6 worm cellular contexts compared by ENCODE assay signal in the genomic region with DNA sequence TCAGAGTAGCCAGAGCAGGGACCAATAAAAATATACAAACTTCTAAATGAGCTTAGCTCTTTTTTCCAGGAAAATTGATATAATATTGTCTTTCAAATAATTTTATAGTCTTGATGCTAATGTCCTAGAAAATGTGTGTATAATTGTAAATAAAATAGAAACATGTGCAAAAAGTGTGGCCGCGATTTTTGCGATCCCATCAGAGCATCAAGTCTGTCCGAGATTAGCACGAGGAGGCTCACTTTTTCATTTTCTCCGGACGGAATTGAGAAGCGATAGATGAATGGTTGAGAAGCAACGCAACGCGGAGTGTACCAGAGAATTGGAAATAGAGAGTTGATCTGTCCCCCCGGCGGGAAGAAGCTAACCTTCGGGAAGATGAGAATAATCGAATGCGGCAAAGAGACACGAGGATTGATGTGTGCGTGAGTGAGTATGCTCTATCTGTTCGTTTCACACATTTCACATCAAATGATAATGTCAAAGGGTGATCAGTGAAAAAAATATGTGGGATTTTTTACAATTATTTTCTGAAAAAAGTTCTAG.
TF ChIP-seq lines count a peak whose summit lies in the region.

No protein-coding gene starts in this region.

TF ChIP-seq in whole organism, L1 larva, 84 proteins besides CTCF, POLR2A, EP300 and RAD21:
- no peak for TF ChIP-seq sup-37 (GFP tag; optimal IDR thresholded peaks at IDR 0.05; lab: Kevin White, UChicago)
- TF ChIP-seq ets-5 (GFP tag; IDR thresholded peaks at IDR 0.05; lab: Robert Waterston, UW), result no peak
- TF ChIP-seq nhr-71 (tag; optimal IDR thresholded peaks at IDR 0.05; lab: Kevin White, UChicago), result peak; percentile 33
- peak; percentile 34 for TF ChIP-seq rnt-1 (tag; optimal IDR thresholded peaks at IDR 0.05; lab: Kevin White, UChicago)
- peak; percentile 46 for TF ChIP-seq lin-14 (GFP tag; optimal IDR thresholded peaks at IDR 0.05; lab: Kevin White, UChicago)
- no peak for TF ChIP-seq nhr-85 (tag; lab: Kevin White, UChicago)
- peak in 1 of 2 experiments; percentile 26 for TF ChIP-seq mdl-1 (tag; optimal IDR thresholded peaks at IDR 0.05; lab: Kevin White, UChicago)
- no peak for TF ChIP-seq unc-130 (tag; optimal IDR thresholded peaks at IDR 0.05; lab: Kevin White, UChicago)
- TF ChIP-seq fkh-4 (tag; optimal IDR thresholded peaks at IDR 0.05; lab: Kevin White, UChicago; ENCODE audit: borderline replicate concordance), result peak; percentile 36
- peak; percentile 18 for TF ChIP-seq snu-23 (GFP tag; optimal IDR thresholded peaks at IDR 0.05; lab: Kevin White, UChicago)
- TF ChIP-seq dsc-1 (tag; optimal IDR thresholded peaks at IDR 0.05; lab: Kevin White, UChicago), result peak; percentile 92
- TF ChIP-seq mab-9 (GFP tag; IDR thresholded peaks at IDR 0.05; lab: Robert Waterston, UW), result no peak
- no peak for TF ChIP-seq lir-3 (tag; optimal IDR thresholded peaks at IDR 0.05; lab: Kevin White, UChicago; ENCODE audit: poor library complexity)

TF ChIP-seq in whole organism, L2 larva, 48 proteins besides CTCF, POLR2A, EP300 and RAD21:
- TF ChIP-seq nhr-129 (tag; optimal IDR thresholded peaks at IDR 0.05; lab: Kevin White, UChicago) (peak; percentile 37), F13H6.1 (tag; optimal IDR thresholded peaks at IDR 0.05; lab: Kevin White, UChicago) (peak; percentile 29), lin-13 (GFP tag; optimal IDR thresholded peaks at IDR 0.05; lab: Kevin White, UChicago) (peak; percentile 30), gmeb-1 (tag; optimal IDR thresholded peaks at IDR 0.05; lab: Kevin White, UChicago) (no peak), blmp-1 (tag; optimal IDR thresholded peaks at IDR 0.05; lab: Kevin White, UChicago; ENCODE audit: insufficient read depth) (no peak), sma-9 (GFP tag; optimal IDR thresholded peaks at IDR 0.05; lab: Kevin White, UChicago) (peak; percentile 29), sma-9 (tag; optimal IDR thresholded peaks at IDR 0.05; lab: Kevin White, UChicago) (no peak), sem-4 (tag; optimal IDR thresholded peaks at IDR 0.05; lab: Kevin White, UChicago) (no peak)
TF ChIP-seq in whole organism, L2 larva: peak in this region for 4.

TF ChIP-seq in whole organism, L3 larva, 47 proteins besides CTCF, POLR2A, EP300 and RAD21:
- TF ChIP-seq nfya-1 (tag; optimal IDR thresholded peaks at IDR 0.05; lab: Kevin White, UChicago; ENCODE audit: insufficient read depth), result peak; percentile 24
- no peak for TF ChIP-seq hmg-11 (tag; optimal IDR thresholded peaks at IDR 0.05; lab: Kevin White, UChicago)
- no peak for TF ChIP-seq fkh-2 (tag; optimal IDR thresholded peaks at IDR 0.05; lab: Kevin White, UChicago)
- no peak for TF ChIP-seq lin-15B (tag; optimal IDR thresholded peaks at IDR 0.05; lab: Kevin White, UChicago)
- no peak for TF ChIP-seq daf-12 (tag; optimal IDR thresholded peaks at IDR 0.05; lab: Kevin White, UChicago)

TF ChIP-seq in whole organism, L4 larva, 104 proteins besides CTCF, POLR2A, EP300 and RAD21 (continues in another document):
- TF ChIP-seq F26F4.8 (GFP tag; conservative IDR thresholded peaks at IDR 0.05; lab: Robert Waterston, UW) (no peak), tag-97 (GFP tag; IDR thresholded peaks at IDR 0.05; lab: Robert Waterston, UW) (no peak), unc-39 (tag; optimal IDR thresholded peaks at IDR 0.05; lab: Kevin White, UChicago) (no peak), hlh-11 (tag; optimal IDR thresholded peaks at IDR 0.05; lab: Kevin White, UChicago) (peak; percentile 33), aha-1 (tag; lab: Kevin White, UChicago) (peak; percentile 53), hmg-1.1 (GFP tag; IDR thresholded peaks at IDR 0.05; lab: Robert Waterston, UW) (no peak), arid-1 (GFP tag; conservative IDR thresholded peaks at IDR 0.05; lab: Robert Waterston, UW) (no peak), dmd-6 (GFP tag; IDR thresholded peaks at IDR 0.05; lab: Robert Waterston, UW) (no peak), dpl-1 (GFP tag; optimal IDR thresholded peaks at IDR 0.05; lab: Kevin White, UChicago) (no peak), mep-1 (tag; optimal IDR thresholded peaks at IDR 0.05; lab: Kevin White, UChicago) (no peak), duxl-1 (tag; optimal IDR thresholded peaks at IDR 0.05; lab: Kevin White, UChicago; ENCODE audit: poor library complexity) (no peak), daf-16 (GFP tag; optimal IDR thresholded peaks at IDR 0.05; lab: Kevin White, UChicago) (no peak), daf-16 (tag; optimal IDR thresholded peaks at IDR 0.05; lab: Kevin White, UChicago) (no peak), pha-4 (GFP tag; IDR thresholded peaks at IDR 0.05; lab: Robert Waterston, UW) (no peak), pha-4 (tag; optimal IDR thresholded peaks at IDR 0.05; lab: Kevin White, UChicago) (no peak), F44E2.7 (GFP tag; IDR thresholded peaks at IDR 0.05; lab: Robert Waterston, UW) (no peak), saeg-2 (GFP tag; IDR thresholded peaks at IDR 0.05; lab: Robert Waterston, UW) (no peak), lir-3 (tag; optimal IDR thresholded peaks at IDR 0.05; lab: Kevin White, UChicago) (no peak), mxl-3 (GFP tag; optimal IDR thresholded peaks at IDR 0.05; lab: Kevin White, UChicago) (peak; percentile 20), ceh-82 (tag; optimal IDR thresholded peaks at IDR 0.05; lab: Kevin White, UChicago) (no peak), madf-9 (GFP tag; conservative IDR thresholded peaks at IDR 0.05; lab: Robert Waterston, UW) (no peak), ceh-44 (GFP tag; IDR thresholded peaks at IDR 0.05; lab: Robert Waterston, UW) (no peak)

TF ChIP-seq in whole organism, late embryonic, 69 proteins besides CTCF, POLR2A, EP300 and RAD21:
- TF ChIP-seq Y22D7AL.16 (tag; optimal IDR thresholded peaks at IDR 0.05; lab: Kevin White, UChicago), result no peak
- TF ChIP-seq hlh-8 (tag; optimal IDR thresholded peaks at IDR 0.05; lab: Kevin White, UChicago), result peak; percentile 1
- no peak for TF ChIP-seq syd-9 (tag; optimal IDR thresholded peaks at IDR 0.05; lab: Kevin White, UChicago)
- TF ChIP-seq F13H6.1 (tag; optimal IDR thresholded peaks at IDR 0.05; lab: Kevin White, UChicago), result no peak
- TF ChIP-seq ceh-24 (tag; optimal IDR thresholded peaks at IDR 0.05; lab: Kevin White, UChicago), result no peak
- peak; percentile 66 for TF ChIP-seq unc-55 (GFP tag; optimal IDR thresholded peaks at IDR 0.05; lab: Kevin White, UChicago)
- TF ChIP-seq ceh-18 (tag; optimal IDR thresholded peaks at IDR 0.05; lab: Kevin White, UChicago), result peak; percentile 12
- no peak for TF ChIP-seq nhr-232 (tag; optimal IDR thresholded peaks at IDR 0.05; lab: Kevin White, UChicago)
- TF ChIP-seq rnt-1 (tag; optimal IDR thresholded peaks at IDR 0.05; lab: Kevin White, UChicago), result peak; percentile 49
- TF ChIP-seq C38D4.7 (GFP tag; optimal IDR thresholded peaks at IDR 0.05; lab: Kevin White, UChicago), result no peak
- TF ChIP-seq hlh-6 (tag; optimal IDR thresholded peaks at IDR 0.05; lab: Kevin White, UChicago), result no peak
- TF ChIP-seq ceh-19 (GFP tag; optimal IDR thresholded peaks at IDR 0.05; lab: Kevin White, UChicago), result no peak
- no peak for TF ChIP-seq gmeb-2 (tag; optimal IDR thresholded peaks at IDR 0.05; lab: Kevin White, UChicago)
- no peak for TF ChIP-seq K02D7.2 (tag; optimal IDR thresholded peaks at IDR 0.05; lab: Kevin White, UChicago)
- TF ChIP-seq lim-6 (tag; optimal IDR thresholded peaks at IDR 0.05; lab: Kevin White, UChicago), result no peak
- TF ChIP-seq ceh-34 (tag; optimal IDR thresholded peaks at IDR 0.05; lab: Kevin White, UChicago), result no peak

TF ChIP-seq in whole organism, mixed stage, embryonic, 35 proteins besides CTCF, POLR2A, EP300 and RAD21:
- TF ChIP-seq blmp-1 (tag; optimal IDR thresholded peaks at IDR 0.05; lab: Kevin White, UChicago) (no peak), unc-62 (GFP tag; optimal IDR thresholded peaks at IDR 0.05; lab: Kevin White, UChicago) (peak; percentile 64), unc-120 (tag; optimal IDR thresholded peaks at IDR 0.05; lab: Kevin White, UChicago; ENCODE audit: poor library complexity, severe bottlenecking) (peak; percentile 57)
